Worm (Caenorhabditis elegans): Measurements from ENCODE around the gene Y38H6A.1.
A peak's percentile ranks its signal among the peaks of the same experiment; 100 is the strongest.

Gene Y38H6A.1

ce11 chrV:20325417-20325816 lies at the start of gene Y38H6A.1:
Y38H6A.1 (plus strand) TSS chrV:20325717.
- TF ChIP-seq sup-37 (GFP tag; optimal IDR thresholded peaks at IDR 0.05) (no peak), elt-3 (tag; optimal IDR thresholded peaks at IDR 0.05) (no peak), blmp-1 (tag; optimal IDR thresholded peaks at IDR 0.05) (no peak), mep-1 (tag; optimal IDR thresholded peaks at IDR 0.05) (no peak), nhr-90 (tag; optimal IDR thresholded peaks at IDR 0.05; ENCODE audit: poor library complexity) (no peak), egl-27 (tag; optimal IDR thresholded peaks at IDR 0.05) (no peak), snpc-4 (tag; optimal IDR thresholded peaks at IDR 0.05) (no peak), C04F5.9 (tag; optimal IDR thresholded peaks at IDR 0.05) (no peak), C34B4.2 (tag; optimal IDR thresholded peaks at IDR 0.05) (no peak), lsy-2 (tag; optimal IDR thresholded peaks at IDR 0.05) (no peak), nhr-77 (tag; optimal IDR thresholded peaks at IDR 0.05) (no peak), mdl-1 (tag; optimal IDR thresholded peaks at IDR 0.05) (no peak), pag-3 (tag; optimal IDR thresholded peaks at IDR 0.05; ENCODE audit: borderline replicate concordance, insufficient read depth) (no peak), ztf-4 (tag; optimal IDR thresholded peaks at IDR 0.05) (no peak), lin-35 (GFP tag; optimal IDR thresholded peaks at IDR 0.05) (no peak), ceh-8 (GFP tag; optimal IDR thresholded peaks at IDR 0.05) (no peak), lin-39 (tag; optimal IDR thresholded peaks at IDR 0.05) (no peak)

ce11 chrV:20276923-20277322 lies 48.6 kb upstream of the Y38H6A.1 start:
- TF ChIP-seq isw-1 (GFP tag; IDR thresholded peaks at IDR 0.05) (no peak), unc-98 (GFP tag; IDR thresholded peaks at IDR 0.05) (no peak), ceh-82 (tag; optimal IDR thresholded peaks at IDR 0.05) (no peak), mab-9 (GFP tag; IDR thresholded peaks at IDR 0.05) (no peak)

- TF ChIP-seq mep-1 (tag; optimal IDR thresholded peaks at IDR 0.05) (no peak), nhr-84 (tag; optimal IDR thresholded peaks at IDR 0.05) (no peak), ceh-88 (GFP tag; IDR thresholded peaks at IDR 0.05) (no peak), lin-15B (tag; optimal IDR thresholded peaks at IDR 0.05) (no peak), sup-37 (GFP tag; optimal IDR thresholded peaks at IDR 0.05) (no peak), F16B12.6 (tag; optimal IDR thresholded peaks at IDR 0.05) (no peak), isw-1 (GFP tag; IDR thresholded peaks at IDR 0.05) (no peak), ztf-4 (tag; optimal IDR thresholded peaks at IDR 0.05) (no peak), ets-5 (GFP tag; IDR thresholded peaks at IDR 0.05) (no peak), fkh-4 (tag; optimal IDR thresholded peaks at IDR 0.05; ENCODE audit: borderline replicate concordance) (no peak), vab-15 (tag; optimal IDR thresholded peaks at IDR 0.05) (no peak), hlh-17 (GFP tag; optimal IDR thresholded peaks at IDR 0.05; ENCODE audit: borderline replicate concordance) (no peak), C04F5.9 (tag; optimal IDR thresholded peaks at IDR 0.05) (no peak), mab-9 (GFP tag; IDR thresholded peaks at IDR 0.05) (no peak)
These were observed 46.2 kb upstream of the Y38H6A.1 start for ce11 chrV:20279309-20279708.

ce11 chrV:20279811-20280317 lies 45.7 kb upstream of the Y38H6A.1 start, which contains the start of gene pqn-94:
pqn-94 (minus strand) TSS chrV:20279861.
- no peak for TF ChIP-seq nhr-12 (tag; optimal IDR thresholded peaks at IDR 0.05)
- TF ChIP-seq nhr-77 (tag; optimal IDR thresholded peaks at IDR 0.05) = peak; percentile 32
- no peak for TF ChIP-seq mef-2 (tag; optimal IDR thresholded peaks at IDR 0.05)
- no peak for TF ChIP-seq ceh-90 (tag; optimal IDR thresholded peaks at IDR 0.05)
- no peak for TF ChIP-seq dpl-1 (GFP tag; optimal IDR thresholded peaks at IDR 0.05)
- no peak for TF ChIP-seq unc-62 (GFP tag; optimal IDR thresholded peaks at IDR 0.05)
- peak; percentile 0 for TF ChIP-seq tbx-2 (tag; optimal IDR thresholded peaks at IDR 0.05)

ce11 chrV:20282827-20283226 lies 42.7 kb upstream of the Y38H6A.1 start:
- TF ChIP-seq nhr-84 (tag; optimal IDR thresholded peaks at IDR 0.05) (no peak), zip-4 (GFP tag; optimal IDR thresholded peaks at IDR 0.05) (no peak), lin-15B (tag; optimal IDR thresholded peaks at IDR 0.05) (no peak), fkh-10 (GFP tag; optimal IDR thresholded peaks at IDR 0.05) (no peak), efl-1 (optimal IDR thresholded peaks at IDR 0.05) (no peak), efl-1 (GFP tag; optimal IDR thresholded peaks at IDR 0.05 in 1 of 2) (peak in 1 of 2 experiments; percentile 34)

Measured in whole organism, L1 larva.